Worm (Caenorhabditis elegans): Measurements from ENCODE around the gene tsp-16.

DNA sequence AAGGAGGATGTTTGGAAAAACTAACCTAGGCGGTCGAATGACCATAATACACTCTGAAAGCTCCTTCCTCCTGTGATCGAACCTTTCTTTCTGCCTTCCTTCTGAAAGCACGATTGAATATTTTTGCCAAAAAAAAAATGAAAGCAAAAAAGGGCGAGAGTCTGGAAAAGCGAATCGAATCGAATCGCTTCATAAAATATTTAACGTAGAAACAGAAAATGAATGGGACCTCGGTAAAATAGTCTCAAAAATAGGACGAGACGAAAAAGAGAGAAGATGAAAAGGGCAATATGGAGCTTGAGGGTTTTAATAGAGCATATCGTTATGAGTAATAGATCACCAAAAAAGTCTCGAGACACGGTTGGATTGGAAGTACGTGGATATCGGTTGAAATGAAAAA is 40.1 kb downstream of the tsp-16 start, which contains the start of gene inx-1:
- TF ChIP-seq sea-1 (GFP tag; conservative IDR thresholded peaks at IDR 0.05) (no peak), ama-1 (optimal IDR thresholded peaks at IDR 0.05) (no peak), hmbx-1 (tag; optimal IDR thresholded peaks at IDR 0.05) (no peak), hnd-1 (tag; optimal IDR thresholded peaks at IDR 0.05) (no peak), tbx-37 (GFP tag; conservative IDR thresholded peaks at IDR 0.05) (no peak), tra-4 (tag; optimal IDR thresholded peaks at IDR 0.05) (no peak), ceh-13 (GFP tag; optimal IDR thresholded peaks at IDR 0.05) (no peak), flt-1 (GFP tag; IDR thresholded peaks at IDR 0.05) (no peak)
